Worm (Caenorhabditis elegans): ENCODE measurements around the gene Y105C5A.1274.
"Not testable (repeated sequence)": the region's sequence is repeated elsewhere in the genome, so short reads cannot be mapped to it uniquely, and the experiment has no call there.

The Y105C5A.1274 gene

ce11 chrIV:15681445-15681844 is 46.9 kb downstream of the Y105C5A.1274 start, which contains the start of gene Y105C5A.26:
Gene Y105C5A.26 (minus strand): TSS chrIV:15681545.
- TF ChIP-seq zag-1 (tag; optimal IDR thresholded peaks at IDR 0.05); ceh-8 (GFP tag; optimal IDR thresholded peaks at IDR 0.05); unc-98 (GFP tag; IDR thresholded peaks at IDR 0.05): not testable (repeated sequence)

ce11 chrIV:15684521-15684920 is 50.0 kb downstream of the Y105C5A.1274 start:
- TF ChIP-seq nhr-90 (tag; optimal IDR thresholded peaks at IDR 0.05; ENCODE audit: poor library complexity) (no peak), aly-2 (tag; optimal IDR thresholded peaks at IDR 0.05) (no peak), jun-1 (tag; optimal IDR thresholded peaks at IDR 0.05) (no peak), fkh-8 (tag; optimal IDR thresholded peaks at IDR 0.05) (no peak), zag-1 (tag; optimal IDR thresholded peaks at IDR 0.05) (no peak), nhr-71 (tag; optimal IDR thresholded peaks at IDR 0.05) (no peak), egl-27 (tag; optimal IDR thresholded peaks at IDR 0.05) (no peak), ztf-4 (tag; optimal IDR thresholded peaks at IDR 0.05) (no peak), hlh-17 (GFP tag; optimal IDR thresholded peaks at IDR 0.05; ENCODE audit: borderline replicate concordance) (no peak), snpc-4 (tag; optimal IDR thresholded peaks at IDR 0.05) (no peak)
